Fruit fly (Drosophila melanogaster) whole organism, embryonic: Measurements from ENCODE around the gene CG15773.

Source experiments
- ATbp ChIP-seq: fragments of 200-800 bp; sonication (Bioruptor generic); optimal IDR thresholded peaks from 2 replicates; lab custom pipeline; 2017; ENCODE audit warnings: missing biosample characterization, mild to moderate bottlenecking, missing genetic modification characterization, missing genetic modification reagents
- Bteb2 ChIP-seq: fragments of 200-800 bp; sonication (Bioruptor generic); optimal IDR thresholded peaks from 2 replicates; lab custom pipeline; 2016; ENCODE audit warnings: missing biosample characterization, missing genetic modification characterization
- C15 ChIP-seq: fragments of 200-800 bp; sonication (Bioruptor generic); IDR thresholded peaks from 3 replicates; pipeline ENCODE4 v1.3.6; 2022; ENCODE audit warnings: missing biosample characterization, missing genetic modification characterization
- CG11247 ChIP-seq: fragments of 200-800 bp; sonication (Bioruptor generic); IDR thresholded peaks from 2 replicates; pipeline ENCODE4 v1.3.6; 2022; ENCODE audit warnings: missing biosample characterization, missing genetic modification characterization
- CG12071 ChIP-seq: fragments of 200-800 bp; sonication (Bioruptor generic); optimal IDR thresholded peaks from 3 replicates; lab custom pipeline; 2018; ENCODE audit warnings: missing biosample characterization, mild to moderate bottlenecking, missing genetic modification characterization
- CG14710 ChIP-seq: fragments of 200-800 bp; sonication (Bioruptor generic); optimal IDR thresholded peaks from 3 replicates; lab custom pipeline; 2019; ENCODE audit warnings: missing biosample characterization, mild to moderate bottlenecking, missing genetic modification characterization, moderate library complexity
- CG16779 ChIP-seq: fragments of 200-800 bp; sonication (Bioruptor generic); IDR thresholded peaks from 2 replicates; pipeline ENCODE4 v1.3.6; 2022; ENCODE audit warnings: missing biosample characterization, missing genetic modification characterization
- CG17568 ChIP-seq: fragments of 200-800 bp; sonication (Bioruptor generic); optimal IDR thresholded peaks from 2 replicates; lab custom pipeline; 2018; ENCODE audit warnings: missing biosample characterization, mild to moderate bottlenecking, missing genetic modification characterization, moderate library complexity
- CG17612 ChIP-seq: fragments of 200-800 bp; sonication (Bioruptor generic); IDR thresholded peaks from 2 replicates; pipeline ENCODE4 v1.3.6; 2022; ENCODE audit warnings: missing biosample characterization, missing genetic modification characterization
- CG18011 ChIP-seq: fragments of 200-800 bp; sonication (Bioruptor generic); optimal IDR thresholded peaks from 2 replicates; lab custom pipeline; 2017; ENCODE audit warnings: missing biosample characterization, missing genetic modification characterization, mild to moderate bottlenecking, moderate library complexity, missing genotype
- CG18599 ChIP-seq: fragments of 200-800 bp; sonication (Bioruptor generic); optimal IDR thresholded peaks from 3 replicates; lab custom pipeline; 2017; ENCODE audit warnings: missing biosample characterization, missing genetic modification characterization, mild to moderate bottlenecking, moderate library complexity, missing genetic modification reagents
- CG2116 ChIP-seq: fragments of 200-800 bp; sonication (Bioruptor generic); optimal IDR thresholded peaks from 3 replicates; lab custom pipeline; 2018; ENCODE audit warnings: missing biosample characterization, mild to moderate bottlenecking, missing genetic modification characterization
- CG2712 ChIP-seq: fragments of 200-800 bp; optimal IDR thresholded peaks from 3 replicates; lab custom pipeline; 2019; ENCODE audit warnings: missing biosample characterization, mild to moderate bottlenecking, missing genetic modification characterization, moderate library complexity
- CG5180 ChIP-seq: fragments of 200-800 bp; sonication (Bioruptor generic); optimal IDR thresholded peaks from 3 replicates; lab custom pipeline; 2017; ENCODE audit warnings: missing biosample characterization, missing genetic modification characterization, mild to moderate bottlenecking, moderate library complexity, missing genetic modification reagents
- CG7357 ChIP-seq: fragments of 200-800 bp; sonication (Bioruptor generic); IDR thresholded peaks from 3 replicates; pipeline ENCODE4 v1.3.6; 2022; ENCODE audit warnings: missing biosample characterization, missing genetic modification characterization
- CG7839 ChIP-seq: fragments of 200-800 bp; sonication (Bioruptor generic); optimal IDR thresholded peaks from 3 replicates; lab custom pipeline; 2018; ENCODE audit warnings: missing biosample characterization, mild to moderate bottlenecking, missing genetic modification characterization, moderate library complexity
- CG7963 ChIP-seq: fragments of 200-800 bp; sonication (Bioruptor generic); IDR thresholded peaks from 3 replicates; pipeline ENCODE4 v1.3.6; 2022; ENCODE audit warnings: missing biosample characterization, missing genetic modification characterization; ENCODE audit not compliant: partially characterized antibody
- CG9437 ChIP-seq: fragments of 200-800 bp; sonication (Bioruptor generic); optimal IDR thresholded peaks from 2 replicates; lab custom pipeline; 2018; ENCODE audit warnings: missing biosample characterization, mild to moderate bottlenecking, missing genetic modification characterization
- Camta ChIP-seq: fragments of 200-800 bp; sonication (Bioruptor generic); optimal IDR thresholded peaks from 2 replicates; lab custom pipeline; 2016; ENCODE audit warnings: missing biosample characterization, missing genetic modification characterization
- CrebB ChIP-seq: fragments of 200-800 bp; sonication (Bioruptor generic); optimal IDR thresholded peaks from 3 replicates; lab custom pipeline; 2018; ENCODE audit warnings: missing biosample characterization, mild to moderate bottlenecking, missing genetic modification characterization
- Dfd ChIP-seq, 2 experiments: fragments of >200 bp; optimal IDR thresholded peaks; 2 replicates each; lab custom pipeline; 2017; ENCODE audit warnings: missing biosample characterization in 2 of 2, missing genetic modification characterization in 2 of 2
- Doc3 ChIP-seq: fragments of 200-800 bp; sonication (Bioruptor generic); IDR thresholded peaks from 3 replicates; pipeline ENCODE4 v1.3.6; 2022; ENCODE audit warnings: missing biosample characterization, missing genetic modification characterization; ENCODE audit not compliant: partially characterized antibody
- Fer1 ChIP-seq: fragments of 200-800 bp; sonication (Bioruptor generic); optimal IDR thresholded peaks from 2 replicates; lab custom pipeline; 2017; ENCODE audit warnings: missing biosample characterization, mild to moderate bottlenecking, missing genetic modification characterization
- Fer3 ChIP-seq: fragments of 200-800 bp; sonication (Bioruptor generic); optimal IDR thresholded peaks from 2 replicates; lab custom pipeline; 2018; ENCODE audit warnings: missing biosample characterization, mild to moderate bottlenecking, missing genetic modification characterization, moderate library complexity
- HLHmδ ChIP-seq: fragments of 200-800 bp; sonication (Bioruptor generic); optimal IDR thresholded peaks from 2 replicates; lab custom pipeline; 2018; ENCODE audit warnings: missing biosample characterization, mild to moderate bottlenecking, missing genetic modification characterization, moderate library complexity
- Hey ChIP-seq: fragments of 200-800 bp; sonication (Bioruptor generic); optimal IDR thresholded peaks from 3 replicates; lab custom pipeline; 2018; ENCODE audit warnings: missing biosample characterization, mild to moderate bottlenecking, missing genetic modification characterization
- Hsf ChIP-seq: fragments of 200-800 bp; sonication (Bioruptor generic); optimal IDR thresholded peaks from 3 replicates; lab custom pipeline; 2016; ENCODE audit warnings: missing biosample characterization, missing genetic modification characterization
- Lim3 ChIP-seq: fragments of 200-800 bp; sonication (Bioruptor generic); IDR thresholded peaks from 2 replicates; pipeline ENCODE4 v1.3.6; 2022; ENCODE audit warnings: missing biosample characterization, missing genetic modification characterization
- Mrtf ChIP-seq: fragments of 200-800 bp; sonication (Bioruptor generic); IDR thresholded peaks from 3 replicates; pipeline ENCODE4 v1.3.6; 2022; ENCODE audit warnings: missing biosample characterization, missing genetic modification characterization
- Ravus ChIP-seq: fragments of 200-800 bp; sonication (Bioruptor generic); IDR thresholded peaks from 2 replicates; pipeline ENCODE4 v1.3.6; 2022; ENCODE audit warnings: missing biosample characterization, missing genetic modification characterization
- Side ChIP-seq: fragments of 200-800 bp; sonication (Bioruptor generic); optimal IDR thresholded peaks from 2 replicates; lab custom pipeline; 2016; ENCODE audit warnings: missing biosample characterization, missing genetic modification characterization
- bbx ChIP-seq: fragments of 200-800 bp; sonication (Bioruptor generic); IDR thresholded peaks from 2 replicates; pipeline ENCODE4 v1.3.6; 2022; ENCODE audit warnings: missing biosample characterization, missing genetic modification characterization; ENCODE audit not compliant: partially characterized antibody
- dimm ChIP-seq: fragments of 200-800 bp; sonication (Bioruptor generic); IDR thresholded peaks from 2 replicates; pipeline ENCODE4 v1.3.6; 2022; ENCODE audit warnings: missing biosample characterization, missing genetic modification characterization
- emc ChIP-seq: fragments of 200-800 bp; sonication (Bioruptor generic); optimal IDR thresholded peaks from 2 replicates; lab custom pipeline; 2016; ENCODE audit warnings: missing biosample characterization, missing genetic modification characterization
- gce ChIP-seq: fragments of 200-800 bp; sonication (Bioruptor generic); IDR thresholded peaks from 3 replicates; pipeline ENCODE4 v1.3.6; 2022; ENCODE audit warnings: missing biosample characterization, missing genetic modification characterization
- gcm ChIP-seq: fragments of 200-800 bp; sonication (Bioruptor generic); optimal IDR thresholded peaks from 2 replicates; lab custom pipeline; 2019; ENCODE audit warnings: missing biosample characterization, mild to moderate bottlenecking, missing genetic modification characterization, moderate library complexity
- gcm2 ChIP-seq: fragments of 200-800 bp; sonication (Bioruptor generic); optimal IDR thresholded peaks from 2 replicates; lab custom pipeline; 2016; ENCODE audit warnings: missing biosample characterization, missing genetic modification characterization
- gfzf ChIP-seq: fragments of 200-800 bp; sonication (Bioruptor generic); optimal IDR thresholded peaks from 2 replicates; lab custom pipeline; 2016; ENCODE audit warnings: missing biosample characterization, mild to moderate bottlenecking, missing genetic modification characterization, moderate library complexity
- maf-S ChIP-seq: fragments of 200-800 bp; sonication (Bioruptor generic); optimal IDR thresholded peaks from 2 replicates; lab custom pipeline; 2016; ENCODE audit warnings: missing biosample characterization, missing genetic modification characterization
- mirr ChIP-seq: fragments of 200-800 bp; sonication (Bioruptor generic); optimal IDR thresholded peaks from 3 replicates; lab custom pipeline; 2018; ENCODE audit warnings: missing biosample characterization, mild to moderate bottlenecking, missing genetic modification characterization
- nau ChIP-seq: fragments of 200-800 bp; sonication (Bioruptor generic); optimal IDR thresholded peaks from 3 replicates; lab custom pipeline; 2017; ENCODE audit warnings: missing biosample characterization, mild to moderate bottlenecking, missing genetic modification characterization, missing genetic modification reagents
- tio ChIP-seq: fragments of 200-800 bp; sonication (Bioruptor generic); optimal IDR thresholded peaks from 2 replicates; lab custom pipeline; 2017; ENCODE audit warnings: missing biosample characterization, missing genetic modification characterization, inconsistent platforms
- ttk ChIP-seq: fragments of 200-800 bp; sonication (Bioruptor generic); IDR thresholded peaks from 2 replicates; pipeline ENCODE4 v2.1.2; 2022; ENCODE audit warnings: missing biosample characterization, missing genetic modification characterization
- usp ChIP-seq: fragments of >200 bp; optimal IDR thresholded peaks from 2 replicates; lab custom pipeline; 2017; ENCODE audit warnings: missing biosample characterization, missing genetic modification characterization
- vnd ChIP-seq: fragments of 200-800 bp; sonication (Bioruptor generic); IDR thresholded peaks from 3 replicates; pipeline ENCODE4 v1.3.6; 2022; ENCODE audit warnings: missing biosample characterization, missing genetic modification characterization; ENCODE audit not compliant: partially characterized antibody
- wdn ChIP-seq: fragments of 200-800 bp; sonication (Bioruptor generic); IDR thresholded peaks from 2 replicates; pipeline ENCODE4 v1.3.6; 2022; ENCODE audit warnings: missing biosample characterization, missing genetic modification characterization
- zen2 ChIP-seq: fragments of 200-800 bp; sonication (Bioruptor generic); IDR thresholded peaks from 3 replicates; pipeline ENCODE4 v1.3.6; 2022; ENCODE audit warnings: missing biosample characterization, missing genetic modification characterization; ENCODE audit not compliant: partially characterized antibody

Gene CG15773

DNA sequence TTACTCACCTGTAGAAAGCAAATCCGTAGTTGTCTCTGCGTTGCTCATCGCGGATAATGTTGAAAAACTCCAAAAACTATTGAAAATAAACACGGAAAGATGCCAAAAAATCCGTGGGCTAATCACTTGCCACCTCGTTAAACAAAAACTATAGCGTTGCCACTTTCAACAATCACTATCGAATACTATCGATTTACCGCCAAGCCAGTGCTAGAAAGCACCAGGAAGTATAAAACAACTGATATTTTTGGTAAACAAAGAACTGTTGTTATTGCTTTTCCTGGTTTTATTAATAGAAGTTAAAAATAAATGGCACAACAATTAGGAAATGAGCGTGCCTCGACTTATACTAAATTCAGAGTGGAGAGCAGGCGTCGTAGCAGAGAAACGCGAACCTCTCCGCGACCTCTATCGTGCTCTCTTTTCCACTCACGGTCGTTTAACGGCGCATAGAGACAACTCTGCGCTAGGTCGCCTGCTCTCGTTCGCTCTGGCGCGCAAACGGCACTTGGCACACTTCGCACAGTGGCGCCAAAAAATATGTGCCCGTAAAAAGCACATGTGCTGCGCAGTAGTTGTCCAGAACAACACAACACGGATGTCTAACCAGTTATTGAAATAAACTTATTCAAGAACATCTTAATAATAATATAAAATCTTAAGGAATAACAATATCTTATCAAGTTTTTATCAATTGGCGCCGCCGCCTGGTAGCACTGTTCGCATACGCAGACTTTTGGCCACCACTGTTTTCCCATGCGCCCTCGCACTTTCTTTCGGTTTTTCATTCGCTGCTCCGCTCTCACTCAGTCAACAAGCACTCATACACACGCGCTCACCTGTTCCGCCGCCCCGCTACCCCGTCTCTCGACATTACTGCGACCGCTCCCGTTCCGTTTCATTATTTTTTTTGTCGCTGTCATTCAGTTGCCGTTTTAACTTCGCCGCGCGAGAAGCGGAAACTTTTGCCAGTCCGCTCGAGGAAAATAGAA lies 22.6 kb downstream of the CG15773 start, which contains the start of the genes lin-52 and CG15771 (continued):
- TF ChIP-seq CrebB (tag; lab: Kevin White, UChicago) (peak; percentile 88), Side (peak; percentile 35), Hsf (GFP tag; lab: Kevin White, UChicago) (peak; percentile 86), CG11247 (peak; percentile 93), Ravus (GFP tag; lab: Robert Waterston, UW) (peak; percentile 62), gfzf (GFP tag; lab: Kevin White, UChicago) (peak; percentile 53), CG9437 (GFP tag; lab: Kevin White, UChicago) (peak; percentile 85), gcm2 (peak; percentile 90), nau (GFP tag; lab: Kevin White, UChicago) (peak; percentile 95), CG7357 (GFP tag; lab: Robert Waterston, UW) (peak; percentile 91), Dfd (GFP tag; optimal IDR thresholded peaks at IDR 0.05; lab: Kevin White, UChicago) (no peak), Hey (tag; lab: Kevin White, UChicago) (peak; percentile 81), Fer1 (GFP tag; lab: Kevin White, UChicago) (peak; percentile 98), maf-S (GFP tag; lab: Kevin White, UChicago) (peak; percentile 41), CG2116 (peak; percentile 67), gcm (GFP tag; lab: Kevin White, UChicago) (peak; percentile 95), CG7963 (GFP tag; lab: Robert Waterston, UW) (peak; percentile 7; the same call in 1 of the 3 replicates), Fer3 (tag; lab: Kevin White, UChicago) (peak; percentile 93), bbx (GFP tag; lab: Robert Waterston, UW) (no peak; the same call in 1 of the 2 replicates), CG7839 (peak; percentile 96), CG14710 (tag; lab: Kevin White, UChicago) (peak; percentile 90), zen2 (GFP tag; lab: Robert Waterston, UW) (no peak; the same call in 2 of the 3 replicates), Mrtf (GFP tag; lab: Robert Waterston, UW) (peak; percentile 94), CG12071 (GFP tag; lab: Kevin White, UChicago) (peak; percentile 88), Doc3 (GFP tag; lab: Robert Waterston, UW) (peak; percentile 65; the same call in 2 of the 3 replicates), vnd (GFP tag; lab: Robert Waterston, UW) (peak; percentile 64), Camta (peak; percentile 75), CG16779 (GFP tag; lab: Robert Waterston, UW) (peak; percentile 89), usp (GFP tag; lab: Kevin White, UChicago) (no peak), CG17568 (GFP tag; lab: Kevin White, UChicago) (peak; percentile 86), CG5180 (peak; percentile 88), wdn (GFP tag; lab: Robert Waterston, UW) (peak; percentile 90), CG18599 (GFP tag; lab: Kevin White, UChicago) (peak; percentile 98), ttk (GFP tag; lab: Robert Waterston, UW) (peak; percentile 90), Bteb2 (peak; percentile 40), Lim3 (GFP tag; lab: Robert Waterston, UW) (peak; percentile 68; the same call in 1 of the 2 replicates), tio (GFP tag; lab: Kevin White, UChicago) (peak; percentile 93), mirr (GFP tag; lab: Kevin White, UChicago) (peak; percentile 91), HLHmδ (GFP tag; lab: Kevin White, UChicago) (peak; percentile 41), C15 (peak; percentile 87), ATbp (GFP tag; lab: Kevin White, UChicago) (peak; percentile 95), gce (peak; percentile 89), dimm (GFP tag; lab: Robert Waterston, UW) (peak; percentile 84; the same call in 1 of the 2 replicates), CG18011 (GFP tag; lab: Kevin White, UChicago) (peak; percentile 79), CG2712 (tag; lab: Kevin White, UChicago) (peak; percentile 96), CG17612 (peak; percentile 76), emc (GFP tag; lab: Kevin White, UChicago) (peak; percentile 39)
